Fruit fly (Drosophila melanogaster): ENCODE results near the gene PQBP1.

PQBP1 gene

DNA sequence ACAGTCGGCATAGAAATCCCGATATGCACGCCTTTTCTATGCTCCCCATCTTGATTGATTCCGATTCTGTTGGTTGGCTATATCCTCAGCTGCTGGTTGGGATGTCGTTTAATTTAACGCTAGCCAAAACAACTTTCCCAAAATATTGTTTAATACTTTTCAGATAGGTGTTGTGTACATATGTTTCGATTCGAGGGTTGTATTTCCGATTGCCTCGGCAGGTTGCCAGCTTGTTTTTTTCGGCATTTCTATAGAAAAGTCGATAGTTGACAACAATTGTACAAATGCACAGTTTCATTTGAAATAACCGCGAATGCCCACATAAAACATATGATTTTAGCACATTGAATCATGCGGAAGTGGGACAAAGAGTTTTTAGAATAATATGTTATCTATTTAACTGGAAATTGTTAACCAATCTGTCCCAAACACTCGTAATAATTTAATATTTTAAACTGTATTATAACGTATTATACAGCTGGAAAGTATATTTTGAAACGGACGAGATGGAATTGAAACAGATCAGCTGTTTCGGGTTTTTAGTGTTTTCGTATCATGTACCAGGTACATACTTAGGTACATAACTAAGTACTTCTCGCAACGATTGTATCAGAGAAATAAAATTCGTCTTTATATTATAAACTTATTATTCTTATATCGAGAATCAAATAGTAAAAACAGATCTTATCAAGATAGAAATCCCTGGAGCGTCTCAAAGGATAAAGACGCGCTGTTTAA, 11.0 kb upstream of the PQBP1 start, which contains the start of gene CG31109 (continued):
- TF ChIP-seq CG15514 (GFP tag; optimal IDR thresholded peaks at IDR 0.05), result peak; percentile 62
- peak; percentile 46 for TF ChIP-seq CG15696 (tag; optimal IDR thresholded peaks at IDR 0.05)
- peak in 1 of 3 experiments; percentile 5 for TF ChIP-seq lola (GFP tag; optimal IDR thresholded peaks at IDR 0.05)
- TF ChIP-seq E2f2 (GFP tag; IDR thresholded peaks at IDR 0.05), result peak; percentile 82
- TF ChIP-seq dmrt11E (tag; optimal IDR thresholded peaks at IDR 0.05), result peak; percentile 3
- TF ChIP-seq mirr (GFP tag; optimal IDR thresholded peaks at IDR 0.05), result peak; percentile 54
- TF ChIP-seq pan (optimal IDR thresholded peaks at IDR 0.05), result no peak
- TF ChIP-seq pan (GFP tag; optimal IDR thresholded peaks at IDR 0.05 in 1 of 2, IDR thresholded peaks at IDR 0.05 in 1 of 2), result peak in 1 of 2 experiments; percentile 38
- TF ChIP-seq pfk (GFP tag; optimal IDR thresholded peaks at IDR 0.05), result peak; percentile 94
- TF ChIP-seq zf30C (GFP tag; optimal IDR thresholded peaks at IDR 0.05), result peak; percentile 19
- peak; percentile 70 for TF ChIP-seq row (GFP tag; IDR thresholded peaks at IDR 0.05)
- TF ChIP-seq CG34224 (GFP tag; IDR thresholded peaks at IDR 0.05; ENCODE audit: partially characterized antibody), result peak; percentile 49
- peak; percentile 69 for TF ChIP-seq Sry-δ (GFP tag; optimal IDR thresholded peaks at IDR 0.05)
- TF ChIP-seq CG9876 (GFP tag; optimal IDR thresholded peaks at IDR 0.05), result no peak
- peak; percentile 28 for TF ChIP-seq CG34376 (GFP tag; optimal IDR thresholded peaks at IDR 0.05)
- peak; percentile 46 for TF ChIP-seq CG12391 (tag; optimal IDR thresholded peaks at IDR 0.05)
- TF ChIP-seq sens (GFP tag), result peak; percentile 86
- TF ChIP-seq CHES-1-like (GFP tag; optimal IDR thresholded peaks at IDR 0.05), result peak; percentile 50
- no peak for TF ChIP-seq CG17568 (GFP tag; optimal IDR thresholded peaks at IDR 0.05)
- peak; percentile 28 for TF ChIP-seq zfh2 (GFP tag; optimal IDR thresholded peaks at IDR 0.05)
- peak; percentile 1 for TF ChIP-seq PHDP (tag; optimal IDR thresholded peaks at IDR 0.05)
- peak; percentile 36 for TF ChIP-seq CG15601 (tag; optimal IDR thresholded peaks at IDR 0.05)
- peak; percentile 20 for TF ChIP-seq Xbp1 (GFP tag; optimal IDR thresholded peaks at IDR 0.05)
- no peak for TF ChIP-seq Oli (tag; optimal IDR thresholded peaks at IDR 0.05)
- peak; percentile 6 for TF ChIP-seq CG9817 (tag; optimal IDR thresholded peaks at IDR 0.05)
- TF ChIP-seq Bgb (GFP tag; IDR thresholded peaks at IDR 0.05; ENCODE audit: partially characterized antibody), result peak; percentile 59
- TF ChIP-seq CG32532 (GFP tag; IDR thresholded peaks at IDR 0.05), result peak; percentile 31; the same call in 1 of the 2 replicates
- peak; percentile 44; the same call in 1 of the 2 replicates for TF ChIP-seq unc-4 (GFP tag; IDR thresholded peaks at IDR 0.05; ENCODE audit: partially characterized antibody)
- TF ChIP-seq CG8388 (GFP tag; optimal IDR thresholded peaks at IDR 0.05), result peak; percentile 5
- TF ChIP-seq mam (GFP tag; optimal IDR thresholded peaks at IDR 0.05), result peak; percentile 43
- no peak for TF ChIP-seq CG7271 (tag; optimal IDR thresholded peaks at IDR 0.05)
- TF ChIP-seq YL-1 (GFP tag; optimal IDR thresholded peaks at IDR 0.05), result peak; percentile 54
- peak; percentile 60 for TF ChIP-seq onecut (GFP tag; IDR thresholded peaks at IDR 0.05)
- peak; percentile 19 for TF ChIP-seq Hmr (GFP tag; optimal IDR thresholded peaks at IDR 0.05)
- TF ChIP-seq Rfx (GFP tag; IDR thresholded peaks at IDR 0.05), result peak; percentile 51
- TF ChIP-seq CG13287 (GFP tag; IDR thresholded peaks at IDR 0.05; ENCODE audit: partially characterized antibody), result peak; percentile 61
- 0 out of 3 replicates have a peak, but pooled peaks have one; percentile 41 for TF ChIP-seq mld (GFP tag; IDR thresholded peaks at IDR 0.05; ENCODE audit: partially characterized antibody)
- TF ChIP-seq CG10543 (GFP tag; optimal IDR thresholded peaks at IDR 0.05), result peak; percentile 26
- peak; percentile 66 for TF ChIP-seq HmgZ (tag; optimal IDR thresholded peaks at IDR 0.05)
- peak; percentile 74 for TF ChIP-seq Ets97D (GFP tag; optimal IDR thresholded peaks at IDR 0.05)
- TF ChIP-seq CG9797 (GFP tag; optimal IDR thresholded peaks at IDR 0.05), result peak; percentile 27
- TF ChIP-seq Hsf (GFP tag; optimal IDR thresholded peaks at IDR 0.05), result peak; percentile 2
- TF ChIP-seq MESR4 (GFP tag; optimal IDR thresholded peaks at IDR 0.05), result peak; percentile 79
- TF ChIP-seq D19A (tag; optimal IDR thresholded peaks at IDR 0.05), result peak; percentile 1
- peak; percentile 67 for TF ChIP-seq CG8924 (tag; optimal IDR thresholded peaks at IDR 0.05)
- peak; percentile 29 for TF ChIP-seq CoRest (tag; optimal IDR thresholded peaks at IDR 0.05)
- TF ChIP-seq Med (GFP tag), result peak; percentile 74

Data from whole organism, embryonic.